Worm (Caenorhabditis elegans) whole organism, L4 larva: Measurements from ENCODE around the gene ceh-28.

Experiments
- F49E8.2 ChIP-seq: sonication (generic microtip); optimal IDR thresholded peaks from 2 replicates; lab custom pipeline; 2016; ENCODE audit warnings: missing compliant biosample characterization, mild to moderate bottlenecking, missing genetic modification characterization, borderline replicate concordance
- Y75B8A.6 ChIP-seq: fragments of 200-800 bp; sonication (Bioruptor generic); IDR thresholded peaks from 2 replicates; pipeline ENCODE4 v1.3.6; 2022; ENCODE audit warnings: missing genetic modification reagents, missing genetic modification characterization, missing compliant biosample characterization
- aha-1 ChIP-seq: fragments of 150-350 bp; peaks from one replicate; lab custom pipeline; 2014; ENCODE audit warnings: missing biosample characterization, missing genetic modification characterization
- arid-1 ChIP-seq: fragments of 200-800 bp; sonication (Bioruptor generic); conservative IDR thresholded peaks from 2 replicates; pipeline ENCODE4 v1.3.6; 2022; ENCODE audit warnings: missing genetic modification reagents, missing genetic modification characterization, missing compliant biosample characterization
- ceh-44 ChIP-seq: fragments of 200-800 bp; sonication (Bioruptor generic); IDR thresholded peaks from 2 replicates; pipeline ENCODE4 v1.3.6; 2022; ENCODE audit warnings: missing genetic modification reagents, missing genetic modification characterization, missing compliant biosample characterization
- ceh-62 ChIP-seq: sonication (generic microtip); optimal IDR thresholded peaks from 2 replicates; lab custom pipeline; 2017; ENCODE audit warnings: missing biosample characterization, missing genetic modification characterization
- ceh-82 ChIP-seq: sonication (generic microtip); optimal IDR thresholded peaks from 2 replicates; lab custom pipeline; 2017; ENCODE audit warnings: missing biosample characterization, missing genetic modification characterization
- ces-1 ChIP-seq: fragments of 150-350 bp; sonication (generic microtip); optimal IDR thresholded peaks from 4 replicates; lab custom pipeline; 2014; ENCODE audit warnings: missing biosample characterization, missing genetic modification reagents, missing genetic modification characterization
- cey-2 ChIP-seq: sonication (generic microtip); optimal IDR thresholded peaks from 3 replicates; lab custom pipeline; 2017; ENCODE audit warnings: missing genetic modification characterization, mild to moderate bottlenecking, missing compliant biosample characterization, antibody characterized with exemption, borderline replicate concordance; ENCODE audit not compliant: insufficient read depth
- daf-16 ChIP-seq, 3 experiments: sonication (generic microtip); optimal IDR thresholded peaks; 2 replicates each; lab custom pipeline; 2016 to 2017; ENCODE audit warnings: missing genetic modification characterization in 3 of 3, missing genetic modification reagents in 3 of 3, mild to moderate bottlenecking in 2 of 3, missing compliant biosample characterization in 2 of 3, missing biosample characterization in 1 of 3, moderate library complexity in 1 of 3
- dmd-8 ChIP-seq: fragments of 200-800 bp; sonication (Bioruptor generic); IDR thresholded peaks from 2 replicates; pipeline ENCODE4 v1.3.6; 2022; ENCODE audit warnings: missing genetic modification characterization, missing compliant biosample characterization
- dmd-9 ChIP-seq: fragments of 200-800 bp; sonication (Bioruptor generic); IDR thresholded peaks from 2 replicates; pipeline ENCODE4 v1.3.6; 2022; ENCODE audit warnings: missing genetic modification reagents, missing genetic modification characterization, missing compliant biosample characterization
- dve-1 ChIP-seq: sonication (generic microtip); optimal IDR thresholded peaks from 2 replicates; lab custom pipeline; 2017; ENCODE audit warnings: antibody characterized with exemption, mild to moderate bottlenecking, missing genetic modification characterization, missing compliant biosample characterization; ENCODE audit not compliant: insufficient read depth
- egl-43 ChIP-seq: fragments of 200-800 bp; sonication (Bioruptor generic); IDR thresholded peaks from 2 replicates; pipeline ENCODE4 v1.3.6; 2022; ENCODE audit warnings: missing genetic modification reagents, missing genetic modification characterization, missing compliant biosample characterization
- hlh-11 ChIP-seq: fragments of 200-800 bp; sonication (Bioruptor generic); optimal IDR thresholded peaks from 2 replicates; lab custom pipeline; 2018; ENCODE audit warnings: mild to moderate bottlenecking, missing genetic modification characterization, missing compliant biosample characterization
- lin-1 ChIP-seq: fragments of 200-800 bp; sonication (Bioruptor generic); IDR thresholded peaks from 2 replicates; pipeline ENCODE4 v1.3.6; 2022; ENCODE audit warnings: missing genetic modification reagents, missing genetic modification characterization, missing compliant biosample characterization
- lin-15B ChIP-seq: fragments of 150-350 bp; sonication (generic microtip); optimal IDR thresholded peaks from 3 replicates; lab custom pipeline; 2014; ENCODE audit warnings: missing biosample characterization, missing genetic modification characterization
- lsy-2 ChIP-seq, 2 experiments: fragments of 150-350 bp in 1 of 2; sonication (generic microtip) in 1 of 2; optimal IDR thresholded peaks; 2 replicates each; lab custom pipeline; 2014 to 2017; ENCODE audit warnings: missing biosample characterization in 2 of 2, missing genetic modification characterization in 2 of 2
- nhr-102 ChIP-seq: sonication (generic microtip); optimal IDR thresholded peaks from 2 replicates; lab custom pipeline; 2016; ENCODE audit warnings: mild to moderate bottlenecking, missing genetic modification characterization, moderate library complexity, missing compliant biosample characterization
- nhr-237 ChIP-seq: sonication (generic microtip); optimal IDR thresholded peaks from 2 replicates; lab custom pipeline; 2017; ENCODE audit warnings: missing biosample characterization, missing genetic modification characterization
- nhr-28 ChIP-seq: fragments of 150-350 bp; optimal IDR thresholded peaks from 2 replicates; lab custom pipeline; 2014; ENCODE audit warnings: missing biosample characterization, missing genetic modification characterization
- nhr-77 ChIP-seq: fragments of 150-350 bp; optimal IDR thresholded peaks from 2 replicates; lab custom pipeline; 2014; ENCODE audit warnings: missing biosample characterization, missing genetic modification characterization
- pqm-1 ChIP-seq: sonication (generic microtip); optimal IDR thresholded peaks from 2 replicates; lab custom pipeline; 2017; ENCODE audit warnings: missing biosample characterization, missing genetic modification characterization
- spr-3 ChIP-seq: fragments of 200-800 bp; sonication (Bioruptor generic); optimal IDR thresholded peaks from 2 replicates; lab custom pipeline; 2018; ENCODE audit warnings: mild to moderate bottlenecking, missing genetic modification characterization, missing compliant biosample characterization
- tag-97 ChIP-seq: fragments of 200-800 bp; sonication (Bioruptor generic); IDR thresholded peaks from 2 replicates; pipeline ENCODE4 v1.3.6; 2022; ENCODE audit warnings: missing genetic modification characterization, missing compliant biosample characterization
- unc-130 ChIP-seq: sonication (generic microtip); optimal IDR thresholded peaks from 2 replicates; lab custom pipeline; 2016; ENCODE audit warnings: missing genetic modification reagents, missing genetic modification characterization, missing compliant biosample characterization
- unc-62 ChIP-seq, 3 experiments: fragments of 150-350 bp in 1 of 3; sonication (generic microtip); optimal IDR thresholded peaks in 2 of 3; peaks in 1 of 3; 1 replicate in 1 of 3; 2 replicates in 2 of 3; lab custom pipeline; 2014 to 2017; ENCODE audit warnings: missing biosample characterization in 3 of 3, missing genetic modification characterization in 3 of 3, missing genetic modification reagents in 3 of 3, missing genotype in 1 of 3
- zfp-2 ChIP-seq: sonication (generic microtip); optimal IDR thresholded peaks from 2 replicates; lab custom pipeline; 2016; ENCODE audit warnings: mild to moderate bottlenecking, missing genetic modification characterization, missing compliant biosample characterization
- zip-11 ChIP-seq: fragments of 200-800 bp; sonication (Bioruptor generic); IDR thresholded peaks from 2 replicates; pipeline ENCODE4 v1.3.6; 2022; ENCODE audit warnings: missing genetic modification characterization, missing compliant biosample characterization
- ztf-11 ChIP-seq: fragments of 150-350 bp; optimal IDR thresholded peaks from 2 replicates; lab custom pipeline; 2014; ENCODE audit warnings: missing biosample characterization, missing genetic modification characterization

Gene ceh-28

ce11 chrX:13082326-13082725, 7.9 kb downstream of the ceh-28 start, which contains the start of gene str-10:
TSS of gene str-10 (plus strand) at chrX:13082626.
- no peak for TF ChIP-seq F49E8.2
- TF ChIP-seq, all 104 proteins: peak for 0

- TF ChIP-seq dmd-8 (GFP tag; lab: Robert Waterston, UW) (no peak), ceh-82 (tag; lab: Kevin White, UChicago) (no peak), ceh-44 (GFP tag; lab: Robert Waterston, UW) (no peak), nhr-237 (tag; lab: Kevin White, UChicago) (no peak), ztf-11 (tag; lab: Kevin White, UChicago) (no peak), nhr-102 (tag; lab: Kevin White, UChicago) (no peak), spr-3 (no peak), ces-1 (GFP tag; lab: Kevin White, UChicago) (no peak), lin-1 (GFP tag; lab: Robert Waterston, UW) (no peak), hlh-11 (tag; lab: Kevin White, UChicago) (no peak), arid-1 (GFP tag; lab: Robert Waterston, UW) (no peak), Y75B8A.6 (no peak)
Measured at ce11 chrX:13084273-13084672, 9.8 kb downstream of the ceh-28 start, which contains the start of gene R03G8.1. TSS of gene R03G8.1 (plus strand) at chrX:13084573.

ce11 chrX:13088539-13088938, 14.1 kb downstream of the ceh-28 start:
- no peak for TF ChIP-seq zip-11 (GFP tag; lab: Robert Waterston, UW)
- TF ChIP-seq pqm-1 (tag; lab: Kevin White, UChicago): peak; percentile 71
- TF ChIP-seq daf-16 (GFP tag; optimal IDR thresholded peaks at IDR 0.05; lab: Kevin White, UChicago): no peak
- TF ChIP-seq daf-16 (tag; optimal IDR thresholded peaks at IDR 0.05; lab: Kevin White, UChicago): peak; percentile 84
- peak; percentile 52 for TF ChIP-seq aha-1 (tag; lab: Kevin White, UChicago)
- TF ChIP-seq nhr-28 (tag; lab: Kevin White, UChicago): peak; percentile 23

- TF ChIP-seq pqm-1 (tag; lab: Kevin White, UChicago): peak; percentile 0
- TF ChIP-seq hlh-11 (tag; lab: Kevin White, UChicago): no peak
- TF ChIP-seq ceh-62 (tag; lab: Kevin White, UChicago): no peak
Measured at ce11 chrX:13090665-13091064, 16.2 kb downstream of the ceh-28 start, which contains the start of gene R03G8.3. TSS of gene R03G8.3 (plus strand) at chrX:13090965.

ce11 chrX:13091199-13091598, 16.7 kb downstream of the ceh-28 start:
- TF ChIP-seq unc-62 (GFP tag; optimal IDR thresholded peaks at IDR 0.05 in 1 of 2; lab: Kevin White, UChicago) (peak in 1 of 2 experiments; percentile 94), unc-62 (tag; optimal IDR thresholded peaks at IDR 0.05; lab: Kevin White, UChicago) (no peak), nhr-237 (tag; lab: Kevin White, UChicago) (no peak)

ce11 chrX:13100410-13100809, 25.9 kb downstream of the ceh-28 start, which contains the start of gene R03G8.6:
TSS of gene R03G8.6 (minus strand) at chrX:13100510.
- TF ChIP-seq lsy-2 (tag; optimal IDR thresholded peaks at IDR 0.05; lab: Kevin White, UChicago) (no peak), nhr-77 (tag; lab: Kevin White, UChicago) (no peak), nhr-28 (tag; lab: Kevin White, UChicago) (no peak), tag-97 (GFP tag; lab: Robert Waterston, UW) (no peak), lin-15B (tag; lab: Kevin White, UChicago) (no peak), cey-2 (tag; lab: Kevin White, UChicago) (no peak), dve-1 (no peak), egl-43 (no peak), unc-130 (GFP tag; lab: Kevin White, UChicago) (no peak), dmd-9 (GFP tag; lab: Robert Waterston, UW) (no peak), zfp-2 (tag; lab: Kevin White, UChicago) (no peak)
- TF ChIP-seq, all 104 proteins: peak for 0
